Fruit fly (Drosophila melanogaster) whole organism, prepupa: ENCODE data around the gene Tbcd.

ENCODE experiments used
- Blimp-1 ChIP-seq: fragments of 200-800 bp; sonication (Bioruptor generic); optimal IDR thresholded peaks from 3 replicates; lab custom pipeline; 2017; ENCODE audit warnings: missing biosample characterization, missing genetic modification characterization, mild to moderate bottlenecking, moderate library complexity, missing genetic modification reagents
- CG10631 ChIP-seq: fragments of 200-800 bp; sonication (Bioruptor generic); optimal IDR thresholded peaks from 2 replicates; lab custom pipeline; 2016; ENCODE audit warnings: missing biosample characterization, missing genetic modification characterization
- CG11294 ChIP-seq: fragments of 200-800 bp; sonication (Bioruptor generic); IDR thresholded peaks from 2 replicates; pipeline ENCODE4 v1.3.6; 2022; ENCODE audit warnings: missing biosample characterization, missing genetic modification characterization
- CG11762 ChIP-seq: fragments of 200-800 bp; sonication (Bioruptor generic); optimal IDR thresholded peaks from 3 replicates; lab custom pipeline; 2016; ENCODE audit warnings: missing biosample characterization, missing genetic modification characterization; ENCODE audit not compliant: insufficient read depth
- CG11902 ChIP-seq: fragments of 200-800 bp; sonication (Bioruptor generic); optimal IDR thresholded peaks from 3 replicates; lab custom pipeline; 2016; ENCODE audit warnings: missing biosample characterization, missing genetic modification characterization
- CG15336 ChIP-seq: fragments of 200-800 bp; sonication (Bioruptor generic); IDR thresholded peaks from 2 replicates; pipeline ENCODE4 v1.3.6; 2022; ENCODE audit warnings: missing biosample characterization, missing genetic modification characterization
- CG16779 ChIP-seq: fragments of 200-800 bp; sonication (Bioruptor generic); optimal IDR thresholded peaks from 3 replicates; lab custom pipeline; 2017; ENCODE audit warnings: missing biosample characterization, mild to moderate bottlenecking, missing genetic modification characterization
- CG3032 ChIP-seq: fragments of 200-800 bp; optimal IDR thresholded peaks from 2 replicates; lab custom pipeline; 2019; ENCODE audit warnings: missing biosample characterization, mild to moderate bottlenecking, missing genetic modification characterization, moderate library complexity
- CG32006 ChIP-seq: fragments of 200-800 bp; sonication (Bioruptor generic); optimal IDR thresholded peaks from 3 replicates; lab custom pipeline; 2017; ENCODE audit warnings: missing biosample characterization, mild to moderate bottlenecking, missing genetic modification characterization
- CG34406 ChIP-seq: fragments of 200-800 bp; sonication (Bioruptor generic); optimal IDR thresholded peaks from 3 replicates; lab custom pipeline; 2016; ENCODE audit warnings: missing biosample characterization, missing genetic modification characterization
- CG3919 ChIP-seq: fragments of 200-800 bp; sonication (Bioruptor generic); optimal IDR thresholded peaks from 3 replicates; lab custom pipeline; 2016; ENCODE audit warnings: missing biosample characterization, missing genetic modification characterization
- CG6792 ChIP-seq: fragments of 200-800 bp; sonication (Bioruptor generic); optimal IDR thresholded peaks from 3 replicates; lab custom pipeline; 2016; ENCODE audit warnings: missing biosample characterization, missing genetic modification characterization
- CG6808 ChIP-seq: fragments of 200-800 bp; sonication (Bioruptor generic); optimal IDR thresholded peaks from 3 replicates; lab custom pipeline; 2017; ENCODE audit warnings: missing biosample characterization, missing genetic modification characterization, mild to moderate bottlenecking, moderate library complexity, missing genetic modification reagents
- CG6854 ChIP-seq: fragments of 200-800 bp; sonication (Bioruptor generic); optimal IDR thresholded peaks from 2 replicates; lab custom pipeline; 2017; ENCODE audit warnings: missing biosample characterization, mild to moderate bottlenecking, missing genetic modification characterization
- CG7368 ChIP-seq: fragments of 200-800 bp; sonication (Bioruptor generic); optimal IDR thresholded peaks from 3 replicates; lab custom pipeline; 2016; ENCODE audit warnings: missing biosample characterization, missing genetic modification characterization
- CG8119 ChIP-seq: fragments of 200-800 bp; sonication (Bioruptor generic); IDR thresholded peaks from 3 replicates; pipeline ENCODE4 v1.3.6; 2022; ENCODE audit warnings: missing biosample characterization, missing genetic modification characterization
- CG8319 ChIP-seq: fragments of 200-800 bp; sonication (Bioruptor generic); optimal IDR thresholded peaks from 3 replicates; lab custom pipeline; 2016; ENCODE audit warnings: missing biosample characterization, missing genetic modification characterization
- CG8632 ChIP-seq: fragments of 200-800 bp; sonication (Bioruptor generic); optimal IDR thresholded peaks from 3 replicates; lab custom pipeline; 2016; ENCODE audit warnings: missing biosample characterization, missing genetic modification characterization
- CG9139 ChIP-seq: fragments of 200-800 bp; sonication (Bioruptor generic); optimal IDR thresholded peaks from 3 replicates; lab custom pipeline; 2017; ENCODE audit warnings: missing biosample characterization, mild to moderate bottlenecking, missing genetic modification characterization
- Eip75B ChIP-seq: fragments of 200-800 bp; sonication (Bioruptor generic); optimal IDR thresholded peaks from 3 replicates; lab custom pipeline; 2016; ENCODE audit warnings: missing biosample characterization, missing genetic modification characterization
- Eip78C ChIP-seq: fragments of 200-800 bp; sonication (Bioruptor generic); peaks from one replicate; lab custom pipeline; 2016; ENCODE audit warnings: missing biosample characterization, missing genetic modification characterization
- Ets21C ChIP-seq: fragments of 200-800 bp; sonication (Bioruptor generic); optimal IDR thresholded peaks from 3 replicates; lab custom pipeline; 2016; ENCODE audit warnings: missing biosample characterization, missing genetic modification characterization
- Gug ChIP-seq: fragments of 200-800 bp; sonication (Bioruptor generic); IDR thresholded peaks from 2 replicates; pipeline ENCODE4 v1.3.6; 2022; ENCODE audit warnings: missing biosample characterization, missing genetic modification characterization
- Hr38 ChIP-seq: sonication (Bioruptor generic); optimal IDR thresholded peaks from 2 replicates; lab custom pipeline; 2016; ENCODE audit warnings: missing biosample characterization, missing genetic modification characterization
- Lpt ChIP-seq: fragments of 200-800 bp; sonication (Bioruptor generic); optimal IDR thresholded peaks from 3 replicates; lab custom pipeline; 2016; ENCODE audit warnings: missing biosample characterization, missing genetic modification characterization
- Met ChIP-seq: fragments of 200-800 bp; sonication (Bioruptor generic); optimal IDR thresholded peaks from 3 replicates; lab custom pipeline; 2016; ENCODE audit warnings: missing biosample characterization, missing genetic modification characterization
- OdsH ChIP-seq: fragments of 200-800 bp; sonication (Bioruptor generic); optimal IDR thresholded peaks from 3 replicates; lab custom pipeline; 2016; ENCODE audit warnings: missing biosample characterization, missing genetic modification characterization
- Smox ChIP-seq: fragments of 200-800 bp; sonication (Bioruptor generic); optimal IDR thresholded peaks from 3 replicates; lab custom pipeline; 2016; ENCODE audit warnings: missing biosample characterization, missing genetic modification characterization
- Sox14 ChIP-seq: fragments of 200-800 bp; sonication (Bioruptor generic); optimal IDR thresholded peaks from 3 replicates; lab custom pipeline; 2016; ENCODE audit warnings: missing biosample characterization, missing genetic modification characterization
- Sox15 ChIP-seq: fragments of 200-800 bp; sonication (Bioruptor generic); optimal IDR thresholded peaks from 3 replicates; lab custom pipeline; 2016; ENCODE audit warnings: missing biosample characterization, missing genetic modification characterization
- achi ChIP-seq: fragments of 200-800 bp; sonication (Bioruptor generic); optimal IDR thresholded peaks from 3 replicates; lab custom pipeline; 2016; ENCODE audit warnings: missing biosample characterization, missing genetic modification characterization
- acj6 ChIP-seq: fragments of 200-800 bp; sonication (Bioruptor generic); optimal IDR thresholded peaks from 3 replicates; lab custom pipeline; 2016; ENCODE audit warnings: missing biosample characterization, missing genetic modification characterization
- dac ChIP-seq: fragments of 200-800 bp; sonication (Bioruptor generic); optimal IDR thresholded peaks from 2 replicates; lab custom pipeline; 2017; ENCODE audit warnings: missing biosample characterization, mild to moderate bottlenecking, missing genetic modification characterization
- dsx ChIP-seq: fragments of 200-800 bp; optimal IDR thresholded peaks from 3 replicates; lab custom pipeline; 2019; ENCODE audit warnings: missing biosample characterization, mild to moderate bottlenecking, missing genetic modification characterization, moderate library complexity; ENCODE audit not compliant: poor library complexity, severe bottlenecking
- eg ChIP-seq: fragments of 200-800 bp; sonication (Bioruptor generic); IDR thresholded peaks from 3 replicates; pipeline ENCODE4 v1.3.6; 2022; ENCODE audit warnings: missing biosample characterization, missing genetic modification characterization
- esn ChIP-seq: fragments of 200-800 bp; sonication (Bioruptor generic); optimal IDR thresholded peaks from 2 replicates; lab custom pipeline; 2016; ENCODE audit warnings: missing biosample characterization, mild to moderate bottlenecking, missing genetic modification characterization, moderate library complexity
- fd59A ChIP-seq: fragments of 200-800 bp; sonication (Bioruptor generic); optimal IDR thresholded peaks from 2 replicates; lab custom pipeline; 2017; ENCODE audit warnings: missing biosample characterization, mild to moderate bottlenecking, missing genetic modification characterization, missing genetic modification reagents
- fd85E ChIP-seq: fragments of 200-800 bp; sonication (Bioruptor generic); optimal IDR thresholded peaks from 3 replicates; lab custom pipeline; 2016; ENCODE audit warnings: missing biosample characterization, missing genetic modification characterization
- fkh ChIP-seq: fragments of 200-800 bp; sonication (Bioruptor generic); optimal IDR thresholded peaks from 3 replicates; lab custom pipeline; 2017; ENCODE audit warnings: missing biosample characterization, mild to moderate bottlenecking, missing genetic modification characterization, moderate library complexity
- salr ChIP-seq, 2 experiments: fragments of 200-800 bp; sonication (Bioruptor generic); optimal IDR thresholded peaks; 3 replicates each; lab custom pipeline; 2016 to 2018; ENCODE audit warnings: missing biosample characterization in 2 of 2, missing genetic modification characterization in 2 of 2, mild to moderate bottlenecking in 1 of 2
- spab ChIP-seq: fragments of 200-800 bp; sonication (Bioruptor generic); optimal IDR thresholded peaks from 2 replicates; lab custom pipeline; 2017; ENCODE audit warnings: missing biosample characterization, mild to moderate bottlenecking, missing genetic modification characterization, missing genetic modification reagents
- ss ChIP-seq, 2 experiments: fragments of 200-800 bp; sonication (Bioruptor generic); optimal IDR thresholded peaks; 2 replicates in 1 of 2; 3 replicates in 1 of 2; lab custom pipeline; 2017 to 2018; ENCODE audit warnings: mild to moderate bottlenecking in 2 of 2, missing biosample characterization in 2 of 2, missing genetic modification characterization in 2 of 2, moderate library complexity in 1 of 2
- topi ChIP-seq: fragments of 200-800 bp; sonication (Bioruptor generic); optimal IDR thresholded peaks from 3 replicates; lab custom pipeline; 2016; ENCODE audit warnings: missing biosample characterization, missing genetic modification characterization

Gene Tbcd

DNA sequence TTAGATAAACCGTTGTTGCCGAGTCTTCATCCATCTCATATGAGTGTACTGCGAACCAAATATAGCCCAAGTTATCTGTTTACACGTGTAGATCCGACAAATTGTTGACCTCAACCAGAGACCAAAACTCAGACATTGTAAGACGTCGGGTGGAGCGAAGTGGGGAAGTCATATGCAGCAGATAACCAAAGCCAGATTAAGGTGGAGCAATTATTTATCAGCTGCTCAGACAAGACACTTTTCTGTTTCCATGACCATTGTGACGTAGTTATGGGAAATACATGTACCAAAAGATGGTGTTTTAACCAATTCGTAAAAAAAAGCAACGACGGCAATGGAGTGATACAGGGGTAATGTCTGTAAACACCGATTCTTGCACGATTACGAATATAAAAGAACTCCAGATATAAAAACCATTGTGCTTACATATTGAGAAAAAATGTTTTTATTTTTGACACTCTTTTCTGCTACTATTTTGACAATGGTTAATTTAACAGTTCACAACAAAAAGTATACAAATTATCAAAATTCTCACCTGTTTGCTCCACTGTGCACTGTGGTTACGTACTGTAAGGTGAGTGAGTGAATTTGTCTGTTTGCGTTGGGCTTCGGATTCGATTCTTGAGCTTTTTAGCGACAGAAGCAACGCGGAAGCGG, 30.1 kb downstream of the Tbcd start (continued):
- TF ChIP-seq CG6854 (GFP tag; lab: Kevin White, UChicago) (no peak), Ets21C (GFP tag; lab: Kevin White, UChicago) (peak; percentile 70), Smox (GFP tag; lab: Kevin White, UChicago) (peak; percentile 76), Sox15 (GFP tag; lab: Kevin White, UChicago) (peak; percentile 67), achi (GFP tag; lab: Kevin White, UChicago) (peak; percentile 70), CG32006 (GFP tag; lab: Kevin White, UChicago) (peak; percentile 59), CG6792 (GFP tag; lab: Kevin White, UChicago) (peak; percentile 64), CG6808 (GFP tag; lab: Kevin White, UChicago) (no peak), fd85E (GFP tag; lab: Kevin White, UChicago) (no peak), CG34406 (GFP tag; lab: Kevin White, UChicago) (peak; percentile 59), CG10631 (GFP tag; lab: Kevin White, UChicago) (peak; percentile 73), CG8632 (GFP tag; lab: Kevin White, UChicago) (peak; percentile 76), Hr38 (GFP tag; lab: Kevin White, UChicago) (no peak), CG7368 (GFP tag; lab: Kevin White, UChicago) (peak; percentile 55), Sox14 (peak; percentile 81), salr (GFP tag; optimal IDR thresholded peaks at IDR 0.05; lab: Kevin White, UChicago) (peak in 1 of 2 experiments; percentile 54), OdsH (GFP tag; lab: Kevin White, UChicago) (peak; percentile 63), CG16779 (tag; lab: Kevin White, UChicago) (no peak), CG3032 (tag; lab: Kevin White, UChicago) (peak; percentile 51), ss (GFP tag; optimal IDR thresholded peaks at IDR 0.05; lab: Kevin White, UChicago) (no peak), fkh (GFP tag; lab: Kevin White, UChicago) (peak; percentile 61), CG11294 (GFP tag; lab: Robert Waterston, UW) (no peak), Eip78C (peak; percentile 92), Met (peak; percentile 78), topi (GFP tag; lab: Kevin White, UChicago) (peak; percentile 81), Lpt (GFP tag; lab: Kevin White, UChicago) (no peak), Gug (GFP tag; lab: Robert Waterston, UW) (no peak)

DNA sequence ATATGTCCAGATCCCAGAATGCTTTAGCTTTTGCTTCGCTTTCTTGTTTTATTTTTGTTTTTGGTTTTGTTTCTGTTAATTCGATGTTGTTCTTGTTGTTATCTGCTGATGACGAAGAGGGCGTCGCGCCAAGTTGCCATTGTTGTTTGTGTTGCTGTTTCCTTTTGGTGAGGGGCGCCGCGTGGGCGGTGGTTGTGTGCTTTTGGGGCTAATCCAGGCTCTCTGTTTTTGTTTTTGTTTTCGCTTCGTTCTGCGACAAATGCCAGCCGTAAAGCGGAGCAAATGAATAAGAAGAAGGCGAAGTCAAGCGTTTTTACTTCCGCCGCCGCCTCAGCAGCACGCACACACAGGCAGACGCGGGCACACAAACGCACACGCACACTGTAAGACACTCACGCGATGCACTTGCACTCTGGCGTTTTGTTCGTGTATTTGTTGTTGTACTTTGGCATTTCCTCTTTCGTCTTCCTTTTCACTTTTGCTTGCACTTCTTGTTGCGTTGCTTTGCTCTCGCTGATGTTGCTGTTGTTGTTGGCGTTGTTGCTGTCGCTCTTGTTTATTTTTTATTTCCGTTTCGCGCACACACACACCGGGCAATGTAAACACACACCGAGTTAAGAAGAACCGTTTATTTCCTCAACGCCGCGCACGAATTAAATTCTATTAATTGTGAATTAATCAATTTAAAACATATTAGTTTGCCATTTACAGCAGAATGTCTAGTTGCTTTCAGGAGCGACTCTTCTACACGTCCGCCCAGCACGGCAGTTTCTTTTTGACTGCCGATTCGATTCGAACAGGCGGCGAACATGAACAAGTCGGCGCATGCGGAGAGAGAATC, 30.9 kb downstream of the Tbcd start, which contains the start of gene aop:
Gene aop, minus strand, starts transcription at position 786 of the 841 bp plus-strand sequence.
- TF ChIP-seq fkh (GFP tag; lab: Kevin White, UChicago), result peak; percentile 70
- peak; percentile 58 for TF ChIP-seq Met
- no peak for TF ChIP-seq Hr38 (GFP tag; lab: Kevin White, UChicago)
- peak; percentile 40 for TF ChIP-seq CG3919 (GFP tag; lab: Kevin White, UChicago)
- peak; percentile 60 for TF ChIP-seq CG16779 (tag; lab: Kevin White, UChicago)
- peak; percentile 59 for TF ChIP-seq Eip75B (GFP tag; lab: Kevin White, UChicago)
- no peak for TF ChIP-seq dac
- TF ChIP-seq dsx (GFP tag; lab: Kevin White, UChicago), result peak; percentile 69
- no peak for TF ChIP-seq CG8119 (GFP tag; lab: Robert Waterston, UW)
- peak; percentile 54 for TF ChIP-seq CG6854 (GFP tag; lab: Kevin White, UChicago)
- peak; percentile 23 for TF ChIP-seq esn
- TF ChIP-seq CG6792 (GFP tag; lab: Kevin White, UChicago), result no peak
- TF ChIP-seq fd85E (GFP tag; lab: Kevin White, UChicago), result no peak
- peak; percentile 49 for TF ChIP-seq CG9139 (GFP tag; lab: Kevin White, UChicago)
- TF ChIP-seq CG11294 (GFP tag; lab: Robert Waterston, UW), result no peak
- TF ChIP-seq acj6 (GFP tag; lab: Kevin White, UChicago), result no peak
- no peak for TF ChIP-seq CG11902 (GFP tag; lab: Kevin White, UChicago)
- TF ChIP-seq CG10631 (GFP tag; lab: Kevin White, UChicago), result no peak
- no peak for TF ChIP-seq salr (GFP tag; optimal IDR thresholded peaks at IDR 0.05; lab: Kevin White, UChicago)
- no peak; the same call in 2 of the 3 replicates for TF ChIP-seq eg (GFP tag; lab: Robert Waterston, UW)
- no peak for TF ChIP-seq Lpt (GFP tag; lab: Kevin White, UChicago)
- peak; percentile 38 for TF ChIP-seq Smox (GFP tag; lab: Kevin White, UChicago)
- peak; percentile 54 for TF ChIP-seq topi (GFP tag; lab: Kevin White, UChicago)
- TF ChIP-seq CG15336 (GFP tag; lab: Robert Waterston, UW), result peak; percentile 48
- TF ChIP-seq CG11762 (GFP tag; lab: Kevin White, UChicago), result no peak
- no peak for TF ChIP-seq CG8319
- TF ChIP-seq OdsH (GFP tag; lab: Kevin White, UChicago), result no peak
- TF ChIP-seq CG6808 (GFP tag; lab: Kevin White, UChicago), result peak; percentile 40
- TF ChIP-seq spab, result peak; percentile 12
- TF ChIP-seq Sox14, result peak; percentile 42
- no peak for TF ChIP-seq fd59A (GFP tag; lab: Kevin White, UChicago)
- TF ChIP-seq Blimp-1 (GFP tag; lab: Kevin White, UChicago), result peak; percentile 69
